Fruit fly (Drosophila melanogaster) whole organism, adult: Measurements from ENCODE around the gene Obp99b.

Experiments
- CG12768 ChIP-seq: fragments of 200-800 bp; sonication (Bioruptor generic); optimal IDR thresholded peaks from 2 replicates; lab custom pipeline; 2017; ENCODE audit warnings: missing biosample characterization, missing genetic modification characterization, mild to moderate bottlenecking, moderate library complexity, missing genetic modification reagents
- CG1620 ChIP-seq: fragments of 200-800 bp; sonication (Bioruptor generic); optimal IDR thresholded peaks from 2 replicates; lab custom pipeline; 2016; ENCODE audit warnings: missing biosample characterization, missing genetic modification characterization
- CG5204 ChIP-seq: fragments of 200-800 bp; sonication (Bioruptor generic); optimal IDR thresholded peaks from 2 replicates; lab custom pipeline; 2016; ENCODE audit warnings: missing biosample characterization, missing genetic modification characterization
- CG7045 ChIP-seq: fragments of 200-800 bp; sonication (Bioruptor generic); optimal IDR thresholded peaks from 2 replicates; lab custom pipeline; 2017; ENCODE audit warnings: missing biosample characterization, mild to moderate bottlenecking, missing genetic modification characterization
- Clk ChIP-seq: fragments of 200-800 bp; sonication (Bioruptor generic); optimal IDR thresholded peaks from 2 replicates; lab custom pipeline; 2017; ENCODE audit warnings: missing biosample characterization, missing genetic modification characterization
- Mnt ChIP-seq: fragments of 200-800 bp; sonication (Bioruptor generic); optimal IDR thresholded peaks from 2 replicates; lab custom pipeline; 2016; ENCODE audit warnings: missing biosample characterization, mild to moderate bottlenecking, missing genetic modification characterization
- bab1 ChIP-seq: fragments of 200-800 bp; sonication (Bioruptor generic); optimal IDR thresholded peaks from 3 replicates; lab custom pipeline; 2019; ENCODE audit warnings: missing biosample characterization, mild to moderate bottlenecking, missing genetic modification characterization, moderate library complexity
- ovo ChIP-seq: fragments of 200-800 bp; sonication (Bioruptor generic); optimal IDR thresholded peaks from 2 replicates; lab custom pipeline; 2016; ENCODE audit warnings: missing biosample characterization, missing genetic modification characterization
- pad ChIP-seq: fragments of 200-800 bp; sonication (Bioruptor generic); optimal IDR thresholded peaks from 3 replicates; lab custom pipeline; 2017; ENCODE audit warnings: missing biosample characterization, missing genetic modification characterization, mild to moderate bottlenecking, moderate library complexity, missing genetic modification reagents
- toe ChIP-seq: fragments of 200-800 bp; sonication (Bioruptor generic); optimal IDR thresholded peaks from 2 replicates; lab custom pipeline; 2016; ENCODE audit warnings: missing biosample characterization, missing genetic modification characterization

- TF ChIP-seq pad (no peak), toe (GFP tag; lab: Kevin White, UChicago) (no peak), Clk (GFP tag; lab: Kevin White, UChicago) (no peak), CG7045 (GFP tag; lab: Kevin White, UChicago) (no peak), Mnt (GFP tag; lab: Kevin White, UChicago) (no peak), CG5204 (GFP tag; lab: Kevin White, UChicago) (no peak), bab1 (GFP tag; lab: Kevin White, UChicago) (no peak), CG1620 (GFP tag; lab: Kevin White, UChicago) (no peak), CG12768 (GFP tag; lab: Kevin White, UChicago) (no peak), ovo (no peak)
These were observed 1.4 kb downstream of the Obp99b start, which contains the start of gene Dup99B for dm6 chr3R:29715277-29715676.
